Worm (Caenorhabditis elegans) whole organism, young adult: Measurements from ENCODE around the gene sun-1.

Experiments used
- D2030.7 ChIP-seq: fragments of 200-800 bp; sonication (Bioruptor generic); IDR thresholded peaks from 2 replicates; pipeline ENCODE4 v1.3.6; 2022; ENCODE audit warnings: missing genetic modification reagents, missing genetic modification characterization, missing compliant biosample characterization
- F33H1.4 ChIP-seq: fragments of 200-800 bp; sonication (Bioruptor generic); IDR thresholded peaks from 2 replicates; pipeline ENCODE4 v1.3.6; 2022; ENCODE audit warnings: missing genetic modification reagents, missing genetic modification characterization, missing compliant biosample characterization
- F52B5.7 ChIP-seq: sonication (generic microtip); optimal IDR thresholded peaks from 2 replicates; lab custom pipeline; 2016; ENCODE audit warnings: mild to moderate bottlenecking, missing genetic modification characterization, missing compliant biosample characterization
- K11D2.4 ChIP-seq: fragments of 200-800 bp; sonication (Bioruptor generic); IDR thresholded peaks from 2 replicates; pipeline ENCODE4 v1.3.6; 2022; ENCODE audit warnings: missing genetic modification reagents, missing genetic modification characterization, missing compliant biosample characterization
- K12H6.12 ChIP-seq: fragments of 200-800 bp; sonication (Bioruptor generic); optimal IDR thresholded peaks from 2 replicates; lab custom pipeline; 2018; ENCODE audit warnings: mild to moderate bottlenecking, missing genetic modification characterization, missing compliant biosample characterization
- T26A5.8 ChIP-seq: sonication (generic microtip); optimal IDR thresholded peaks from 2 replicates; lab custom pipeline; 2016; ENCODE audit warnings: missing genetic modification characterization, missing compliant biosample characterization
- Y53F4B.3 ChIP-seq: fragments of 200-800 bp; sonication (Bioruptor generic); IDR thresholded peaks from 2 replicates; pipeline ENCODE4 v1.3.6; 2022; ENCODE audit warnings: missing genetic modification reagents, missing genetic modification characterization, missing compliant biosample characterization
- Y53G8AR.9 ChIP-seq: fragments of 200-800 bp; sonication (Bioruptor generic); conservative IDR thresholded peaks from 2 replicates; pipeline ENCODE4 v1.3.6; 2022; ENCODE audit warnings: missing genetic modification reagents, missing genetic modification characterization, missing compliant biosample characterization
- Y79H2A.3 ChIP-seq: fragments of 200-800 bp; sonication (Bioruptor generic); conservative IDR thresholded peaks from 2 replicates; pipeline ENCODE4 v1.3.6; 2022; ENCODE audit warnings: missing genetic modification reagents, missing genetic modification characterization, missing compliant biosample characterization
- ZK185.1 ChIP-seq: sonication (generic microtip); optimal IDR thresholded peaks from 2 replicates; lab custom pipeline; 2016; ENCODE audit warnings: mild to moderate bottlenecking, missing genetic modification characterization, missing compliant biosample characterization; ENCODE audit not compliant: poor library complexity, severe bottlenecking
- akir-1 ChIP-seq: fragments of 200-800 bp; sonication (Bioruptor generic); optimal IDR thresholded peaks from 2 replicates; lab custom pipeline; 2018; ENCODE audit warnings: mild to moderate bottlenecking, missing genetic modification characterization, moderate library complexity, missing compliant biosample characterization
- ama-1 ChIP-seq, 3 experiments: fragments of 150-350 bp in 1 of 3; sonication (generic microtip) in 2 of 3; optimal IDR thresholded peaks; 2 replicates each; lab custom pipeline; 2014 to 2018; ENCODE audit warnings: missing biosample characterization in 2 of 3, missing genetic modification characterization in 2 of 3, missing genetic modification reagents in 2 of 3
- atf-7 ChIP-seq: sonication (generic microtip); optimal IDR thresholded peaks from 2 replicates; lab custom pipeline; 2017; ENCODE audit warnings: mild to moderate bottlenecking, missing genetic modification characterization, missing compliant biosample characterization
- attf-3 ChIP-seq: fragments of 200-800 bp; sonication (Bioruptor generic); conservative IDR thresholded peaks from 2 replicates; pipeline ENCODE4 v1.3.6; 2022; ENCODE audit warnings: missing genetic modification reagents, missing genetic modification characterization, missing compliant biosample characterization
- attf-5 ChIP-seq: fragments of 200-800 bp; sonication (Bioruptor generic); optimal IDR thresholded peaks from 2 replicates; lab custom pipeline; 2018; ENCODE audit warnings: mild to moderate bottlenecking, missing genetic modification characterization, missing compliant biosample characterization
- attf-6 ChIP-seq: fragments of 200-800 bp; sonication (Bioruptor generic); IDR thresholded peaks from 2 replicates; pipeline ENCODE4 v1.3.6; 2022; ENCODE audit warnings: missing genetic modification reagents, missing genetic modification characterization, missing compliant biosample characterization
- ccch-3 ChIP-seq: fragments of 200-800 bp; sonication (Bioruptor generic); optimal IDR thresholded peaks from 2 replicates; lab custom pipeline; 2018; ENCODE audit warnings: mild to moderate bottlenecking, missing genetic modification characterization, missing compliant biosample characterization
- cebp-1 ChIP-seq, 2 experiments: fragments of 200-800 bp in 1 of 2; sonication (Bioruptor generic) in 1 of 2; sonication (generic microtip) in 1 of 2; IDR thresholded peaks in 1 of 2; optimal IDR thresholded peaks in 1 of 2; 2 replicates each; pipeline versions ENCODE4 v1.3.6 to Lab custom; 2017 to 2022; ENCODE audit warnings: missing compliant biosample characterization in 2 of 2, missing genetic modification characterization in 2 of 2, mild to moderate bottlenecking in 1 of 2, missing genetic modification reagents in 1 of 2, moderate library complexity in 1 of 2
- cebp-2 ChIP-seq: fragments of 200-800 bp; sonication (Bioruptor generic); IDR thresholded peaks from 2 replicates; pipeline ENCODE4 v1.3.6; 2022; ENCODE audit warnings: missing genetic modification characterization, missing compliant biosample characterization
- ceh-27 ChIP-seq: fragments of 200-800 bp; sonication (Bioruptor generic); optimal IDR thresholded peaks from 2 replicates; lab custom pipeline; 2018; ENCODE audit warnings: mild to moderate bottlenecking, missing genetic modification characterization, moderate library complexity, missing compliant biosample characterization
- ceh-40 ChIP-seq: fragments of 200-800 bp; sonication (Bioruptor generic); IDR thresholded peaks from 2 replicates; pipeline ENCODE4 v1.3.6; 2022; ENCODE audit warnings: missing genetic modification characterization, missing compliant biosample characterization
- ceh-79 ChIP-seq: sonication (generic microtip); optimal IDR thresholded peaks from 2 replicates; lab custom pipeline; 2017; ENCODE audit warnings: mild to moderate bottlenecking, missing genetic modification characterization, missing compliant biosample characterization
- chd-7 ChIP-seq: sonication (generic microtip); optimal IDR thresholded peaks from 2 replicates; lab custom pipeline; 2016; ENCODE audit warnings: mild to moderate bottlenecking, missing genetic modification characterization, moderate library complexity, missing compliant biosample characterization
- dox-1 ChIP-seq: fragments of 200-800 bp; sonication (Bioruptor generic); IDR thresholded peaks from 2 replicates; pipeline ENCODE4 v1.3.6; 2022; ENCODE audit warnings: missing genetic modification reagents, missing genetic modification characterization, missing compliant biosample characterization
- dpl-1 ChIP-seq: fragments of 150-350 bp; optimal IDR thresholded peaks from 2 replicates; lab custom pipeline; 2014; ENCODE audit warnings: missing biosample characterization, missing genetic modification reagents, missing genetic modification characterization
- ets-4 ChIP-seq: fragments of 200-800 bp; sonication (Bioruptor generic); optimal IDR thresholded peaks from 2 replicates; lab custom pipeline; 2018; ENCODE audit warnings: mild to moderate bottlenecking, missing genetic modification characterization, missing compliant biosample characterization
- fkh-3 ChIP-seq: sonication (generic microtip); optimal IDR thresholded peaks from 2 replicates; lab custom pipeline; 2016; ENCODE audit warnings: mild to moderate bottlenecking, missing genetic modification characterization, missing compliant biosample characterization
- gei-17 ChIP-seq: fragments of 200-800 bp; sonication (Bioruptor generic); optimal IDR thresholded peaks from 2 replicates; lab custom pipeline; 2018; ENCODE audit warnings: mild to moderate bottlenecking, missing genetic modification characterization, missing compliant biosample characterization
- him-1 ChIP-seq: sonication (generic microtip); optimal IDR thresholded peaks from 2 replicates; lab custom pipeline; 2016; ENCODE audit warnings: missing genotype, missing genetic modification reagents, missing genetic modification characterization, missing compliant biosample characterization
- hlh-26 ChIP-seq: fragments of 200-800 bp; sonication (Bioruptor generic); conservative IDR thresholded peaks from 2 replicates; pipeline ENCODE4 v1.3.6; 2022; ENCODE audit warnings: missing genetic modification reagents, missing genetic modification characterization, missing compliant biosample characterization
- hsf-1 ChIP-seq: fragments of 200-800 bp; sonication (Bioruptor generic); IDR thresholded peaks from 2 replicates; pipeline ENCODE4 v1.3.6; 2022; ENCODE audit warnings: missing genetic modification reagents, missing genetic modification characterization, missing compliant biosample characterization
- lin-35 ChIP-seq, 3 experiments: fragments of 150-350 bp in 2 of 3; sonication (generic microtip) in 1 of 3; optimal IDR thresholded peaks; 2 replicates each; lab custom pipeline; 2014 to 2018; ENCODE audit warnings: missing biosample characterization in 3 of 3, missing genetic modification characterization in 3 of 3, missing genetic modification reagents in 3 of 3
- lin-54 ChIP-seq: fragments of 200-800 bp; sonication (Bioruptor generic); optimal IDR thresholded peaks from 2 replicates; lab custom pipeline; 2018; ENCODE audit warnings: mild to moderate bottlenecking, missing genetic modification characterization, missing compliant biosample characterization
- lsl-1 ChIP-seq: fragments of 200-800 bp; sonication (Bioruptor generic); optimal IDR thresholded peaks from 2 replicates; lab custom pipeline; 2018; ENCODE audit warnings: mild to moderate bottlenecking, missing genetic modification characterization, moderate library complexity, missing compliant biosample characterization
- madf-6 ChIP-seq: fragments of 200-800 bp; sonication (Bioruptor generic); IDR thresholded peaks from 2 replicates; pipeline ENCODE4 v1.3.6; 2022; ENCODE audit warnings: missing genetic modification reagents, missing genetic modification characterization, missing compliant biosample characterization
- madf-8 ChIP-seq: fragments of 200-800 bp; sonication (Bioruptor generic); conservative IDR thresholded peaks from 2 replicates; pipeline ENCODE4 v1.3.6; 2022; ENCODE audit warnings: missing genetic modification reagents, missing genetic modification characterization, missing compliant biosample characterization
- mcd-1 ChIP-seq: fragments of 200-800 bp; sonication (Bioruptor generic); IDR thresholded peaks from 2 replicates; pipeline ENCODE4 v1.3.6; 2022; ENCODE audit warnings: missing genetic modification reagents, missing genetic modification characterization, missing compliant biosample characterization
- nhr-27 ChIP-seq: fragments of 200-800 bp; sonication (Bioruptor generic); optimal IDR thresholded peaks from 2 replicates; lab custom pipeline; 2018; ENCODE audit warnings: mild to moderate bottlenecking, missing genetic modification characterization, moderate library complexity, missing compliant biosample characterization
- nhr-80 ChIP-seq: sonication (generic microtip); optimal IDR thresholded peaks from 2 replicates; lab custom pipeline; 2016; ENCODE audit warnings: missing genetic modification characterization, missing compliant biosample characterization
- pbrm-1 ChIP-seq: fragments of 200-800 bp; sonication (Bioruptor generic); IDR thresholded peaks from 2 replicates; pipeline ENCODE4 v1.3.6; 2022; ENCODE audit warnings: missing genetic modification reagents, missing genetic modification characterization, missing compliant biosample characterization
- sdz-38 ChIP-seq: sonication (generic microtip); optimal IDR thresholded peaks from 2 replicates; lab custom pipeline; 2016; ENCODE audit warnings: missing genotype, missing genetic modification characterization, missing compliant biosample characterization
- snpc-1.3 ChIP-seq: sonication (generic microtip); optimal IDR thresholded peaks from 2 replicates; lab custom pipeline; 2017; ENCODE audit warnings: missing genetic modification characterization, mild to moderate bottlenecking, missing compliant biosample characterization, antibody characterized with exemption, moderate library complexity, missing genotype, missing genetic modification reagents; ENCODE audit not compliant: insufficient read depth
- tlf-1 ChIP-seq: fragments of 200-800 bp; sonication (Bioruptor generic); optimal IDR thresholded peaks from 2 replicates; lab custom pipeline; 2018; ENCODE audit warnings: mild to moderate bottlenecking, missing genetic modification characterization, missing compliant biosample characterization
- unc-62 ChIP-seq: fragments of 150-350 bp; optimal IDR thresholded peaks from 2 replicates; lab custom pipeline; 2014; ENCODE audit warnings: missing biosample characterization, missing genetic modification reagents, missing genetic modification characterization

The sun-1 gene

ce11 chrV:13179986-13180591, 13.2 kb downstream of the sun-1 start, which contains the start of gene cni-1:
cni-1 (plus strand) TSS chrV:13180330.
- TF ChIP-seq K11D2.4 (GFP tag; lab: Robert Waterston, UW), result no peak
- TF ChIP-seq F52B5.7, result no peak
- TF ChIP-seq dpl-1, result no peak
- TF ChIP-seq madf-6 (GFP tag; lab: Robert Waterston, UW), result peak; percentile 37; the same call in 1 of the 2 replicates
- TF ChIP-seq hsf-1 (GFP tag; lab: Robert Waterston, UW), result 0 out of 2 replicates have a peak, but pooled peaks have one; percentile 21
- TF ChIP-seq F33H1.4 (GFP tag; lab: Robert Waterston, UW), result no peak
- no peak for TF ChIP-seq T26A5.8 (tag; lab: Kevin White, UChicago)

- TF ChIP-seq ama-1 (optimal IDR thresholded peaks at IDR 0.05; lab: Kevin White, UChicago) (no peak), ama-1 (GFP tag; optimal IDR thresholded peaks at IDR 0.05; lab: Kevin White, UChicago) (no peak), tlf-1 (GFP tag; lab: Kevin White, UChicago) (no peak), Y53F4B.3 (no peak), atf-7 (tag; lab: Kevin White, UChicago) (no peak), sdz-38 (tag; lab: Kevin White, UChicago) (no peak), madf-6 (GFP tag; lab: Robert Waterston, UW) (no peak), unc-62 (GFP tag; lab: Kevin White, UChicago) (no peak), ceh-79 (tag; lab: Kevin White, UChicago) (no peak), gei-17 (GFP tag; lab: Kevin White, UChicago) (no peak), pbrm-1 (GFP tag; lab: Robert Waterston, UW) (no peak), attf-3 (GFP tag; lab: Robert Waterston, UW) (no peak), madf-8 (GFP tag; lab: Robert Waterston, UW) (no peak), lin-54 (GFP tag; lab: Kevin White, UChicago) (no peak), ets-4 (no peak), ceh-40 (GFP tag; lab: Robert Waterston, UW) (no peak), snpc-1.3 (tag; lab: Kevin White, UChicago) (no peak)
Measured at ce11 chrV:13176814-13177213, 16.5 kb downstream of the sun-1 start.

ce11 chrV:13176117-13176753, 17.1 kb downstream of the sun-1 start, which contains the start of gene him-17:
him-17 (plus strand) TSS chrV:13176711.
- TF ChIP-seq Y53G8AR.9 (GFP tag; lab: Robert Waterston, UW) (no peak), K12H6.12 (tag; lab: Kevin White, UChicago) (no peak), nhr-80 (tag; lab: Kevin White, UChicago) (no peak), D2030.7 (GFP tag; lab: Robert Waterston, UW) (no peak), hsf-1 (GFP tag; lab: Robert Waterston, UW) (no peak), fkh-3 (no peak), cebp-1 (GFP tag; IDR thresholded peaks at IDR 0.05; lab: Robert Waterston, UW) (no peak), cebp-1 (tag; optimal IDR thresholded peaks at IDR 0.05; lab: Kevin White, UChicago) (peak; percentile 45), akir-1 (GFP tag; lab: Kevin White, UChicago) (no peak), ccch-3 (no peak), lsl-1 (GFP tag; lab: Kevin White, UChicago) (no peak), Y79H2A.3 (GFP tag; lab: Robert Waterston, UW) (no peak), ceh-79 (tag; lab: Kevin White, UChicago) (no peak), lin-35 (GFP tag; optimal IDR thresholded peaks at IDR 0.05; lab: Kevin White, UChicago) (peak in 1 of 3 experiments; percentile 17), hlh-26 (no peak), mcd-1 (GFP tag; lab: Robert Waterston, UW) (peak; percentile 44), nhr-27 (no peak), ZK185.1 (tag; lab: Kevin White, UChicago) (no peak), attf-6 (GFP tag; lab: Robert Waterston, UW) (no peak), ceh-27 (no peak), cebp-2 (GFP tag; lab: Robert Waterston, UW) (no peak), him-1 (tag; lab: Kevin White, UChicago) (no peak), dox-1 (GFP tag; lab: Robert Waterston, UW) (peak; percentile 61; the same call in 1 of the 2 replicates), chd-7 (tag; lab: Kevin White, UChicago) (no peak), attf-5 (GFP tag; lab: Kevin White, UChicago) (no peak)
